Worm (Caenorhabditis elegans): ENCODE measurements around the gene srw-102.

Gene srw-102

DNA sequence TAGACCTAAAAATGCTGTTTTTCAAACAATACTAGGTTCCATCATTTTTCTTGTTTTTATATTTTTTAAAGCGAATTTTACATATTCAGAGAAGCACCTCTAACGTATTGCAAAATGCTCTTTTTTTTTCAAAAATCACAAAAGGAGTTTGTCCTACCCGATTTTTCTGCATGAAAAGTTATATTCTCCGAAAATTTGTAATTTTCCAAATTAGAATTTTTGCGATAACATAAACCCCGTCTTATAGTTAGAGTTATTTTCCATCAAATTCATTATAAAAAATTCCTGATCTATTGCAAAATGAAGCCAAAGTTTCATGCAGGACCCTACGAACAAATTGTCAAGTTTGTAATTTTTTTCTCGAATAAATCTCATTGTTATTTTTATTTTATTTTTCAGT lies 11.6 kb upstream of the srw-102 start, which contains the start of gene srw-99:
Gene srw-99, plus strand, starts transcription at position 301 of the 400 bp plus-strand sequence.
- no peak for TF ChIP-seq pat-9 (tag; optimal IDR thresholded peaks at IDR 0.05)
- TF ChIP-seq dve-1 (tag; optimal IDR thresholded peaks at IDR 0.05), result no peak
- no peak for TF ChIP-seq lim-6 (tag; optimal IDR thresholded peaks at IDR 0.05)
- TF ChIP-seq rnt-1 (tag; optimal IDR thresholded peaks at IDR 0.05), result no peak
- TF ChIP-seq sdc-2 (tag; optimal IDR thresholded peaks at IDR 0.05), result no peak
- TF ChIP-seq che-1 (tag; optimal IDR thresholded peaks at IDR 0.05), result no peak
- TF ChIP-seq sox-4 (tag; optimal IDR thresholded peaks at IDR 0.05), result no peak
- TF ChIP-seq T23F11.4 (GFP tag; optimal IDR thresholded peaks at IDR 0.05), result no peak
- TF ChIP-seq pros-1 (tag; optimal IDR thresholded peaks at IDR 0.05), result no peak
- TF ChIP-seq ceh-6 (GFP tag; optimal IDR thresholded peaks at IDR 0.05), result no peak
- TF ChIP-seq mec-3 (tag; optimal IDR thresholded peaks at IDR 0.05; ENCODE audit: borderline replicate concordance), result no peak
- no peak for TF ChIP-seq sox-2 (GFP tag; IDR thresholded peaks at IDR 0.05)
- TF ChIP-seq nhr-232 (tag; optimal IDR thresholded peaks at IDR 0.05), result no peak

DNA sequence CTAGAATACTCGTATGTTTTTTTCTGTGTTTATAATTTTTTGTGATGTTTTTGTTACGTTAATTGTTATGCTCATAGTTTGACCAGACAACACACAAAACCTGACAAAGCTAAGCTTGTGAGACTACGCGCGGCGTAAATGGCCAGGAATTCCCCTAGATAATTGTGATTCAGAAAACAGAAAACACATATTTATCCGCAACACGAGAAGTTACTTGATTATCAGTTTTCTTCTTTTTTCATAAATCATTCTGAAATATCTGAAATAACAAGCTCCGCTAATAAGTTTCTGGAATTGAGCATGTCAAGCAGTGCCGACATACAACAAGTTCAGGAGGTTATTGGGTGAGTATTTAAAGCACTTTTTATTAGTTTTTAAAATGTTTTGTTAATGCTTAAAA lies 9.1 kb upstream of the srw-102 start, which contains the start of gene srw-100:
Gene srw-100, plus strand, starts transcription at position 301 of the 400 bp plus-strand sequence.
- TF ChIP-seq che-1 (tag; optimal IDR thresholded peaks at IDR 0.05) (no peak), Y22D7AL.16 (tag; optimal IDR thresholded peaks at IDR 0.05) (no peak), ceh-6 (GFP tag; optimal IDR thresholded peaks at IDR 0.05) (no peak), pros-1 (tag; optimal IDR thresholded peaks at IDR 0.05) (no peak), ref-2 (tag; optimal IDR thresholded peaks at IDR 0.05) (no peak), nhr-11 (tag; optimal IDR thresholded peaks at IDR 0.05) (no peak), ceh-31 (tag; optimal IDR thresholded peaks at IDR 0.05) (no peak), C08G9.2 (tag; optimal IDR thresholded peaks at IDR 0.05) (no peak), elt-2 (tag; optimal IDR thresholded peaks at IDR 0.05) (no peak), dmd-4 (tag; optimal IDR thresholded peaks at IDR 0.05; ENCODE audit: borderline replicate concordance) (no peak), nfya-1 (tag; optimal IDR thresholded peaks at IDR 0.05) (no peak), unc-55 (GFP tag; optimal IDR thresholded peaks at IDR 0.05) (no peak), ceh-24 (tag; optimal IDR thresholded peaks at IDR 0.05) (no peak), ceh-14 (tag; optimal IDR thresholded peaks at IDR 0.05) (no peak), ceh-9 (tag; optimal IDR thresholded peaks at IDR 0.05) (no peak), pat-9 (tag; optimal IDR thresholded peaks at IDR 0.05) (no peak), ama-1 (optimal IDR thresholded peaks at IDR 0.05) (no peak), sox-2 (GFP tag; IDR thresholded peaks at IDR 0.05) (no peak), tbx-2 (tag; optimal IDR thresholded peaks at IDR 0.05) (no peak), unc-3 (GFP tag; conservative IDR thresholded peaks at IDR 0.05) (no peak), unc-3 (tag; optimal IDR thresholded peaks at IDR 0.05) (no peak)

DNA sequence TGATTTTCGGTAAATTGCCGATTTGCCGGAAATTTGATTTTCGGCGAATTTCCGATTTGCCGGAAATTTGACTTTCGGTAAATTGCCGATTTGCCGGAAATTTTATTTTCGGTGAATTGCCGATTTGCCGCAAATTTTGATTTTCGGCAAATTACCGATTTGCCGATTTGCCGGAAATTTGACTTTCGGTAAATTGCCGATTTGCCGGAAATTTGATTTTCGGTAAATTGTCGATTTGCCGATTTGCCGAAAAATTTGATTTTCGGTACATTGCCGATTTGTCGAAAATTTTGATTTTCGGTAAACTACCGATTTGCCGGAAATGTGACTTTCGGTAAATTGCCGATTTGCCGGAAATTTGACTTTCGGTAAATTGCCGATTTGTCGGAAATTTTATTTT lies 6.3 kb upstream of the srw-102 start:
- 0 out of 2 replicates have a peak, but pooled peaks have one; percentile 67 for TF ChIP-seq ceh-45 (GFP tag; IDR thresholded peaks at IDR 0.05)

DNA sequence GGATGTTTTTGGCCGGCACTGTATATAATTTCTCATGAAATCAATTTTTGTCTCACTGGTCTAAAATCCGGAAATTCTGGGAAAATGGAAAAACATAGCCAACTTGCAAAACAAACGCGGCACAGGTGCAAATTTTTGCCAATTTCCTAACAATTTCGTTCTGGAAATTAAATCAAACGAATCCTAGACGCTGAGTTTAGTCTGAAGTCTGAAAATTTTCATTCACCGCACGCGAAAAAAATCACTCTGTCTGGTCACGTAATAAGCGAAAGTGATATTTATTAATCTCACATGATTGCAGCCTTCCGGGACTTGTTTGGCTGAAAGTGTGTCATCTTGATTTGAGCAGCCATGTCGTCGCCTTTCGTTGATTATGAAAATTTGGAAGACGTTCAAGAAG lies 3.1 kb upstream of the srw-102 start, which contains the start of gene srw-103:
Gene srw-103, plus strand, starts transcription at position 301 of the 400 bp plus-strand sequence.
- TF ChIP-seq lim-6 (tag; optimal IDR thresholded peaks at IDR 0.05), result no peak
- TF ChIP-seq odd-2 (tag; optimal IDR thresholded peaks at IDR 0.05), result no peak
- TF ChIP-seq ceh-6 (GFP tag; optimal IDR thresholded peaks at IDR 0.05), result no peak
- no peak for TF ChIP-seq fkh-10 (GFP tag; optimal IDR thresholded peaks at IDR 0.05)
- TF ChIP-seq zip-5 (tag; optimal IDR thresholded peaks at IDR 0.05), result no peak
- TF ChIP-seq npax-4 (tag; optimal IDR thresholded peaks at IDR 0.05), result no peak
- no peak for TF ChIP-seq hlh-13 (GFP tag; optimal IDR thresholded peaks at IDR 0.05)
- no peak for TF ChIP-seq ceh-19 (GFP tag; optimal IDR thresholded peaks at IDR 0.05)
- TF ChIP-seq pros-1 (tag; optimal IDR thresholded peaks at IDR 0.05), result no peak
- no peak for TF ChIP-seq che-1 (tag; optimal IDR thresholded peaks at IDR 0.05)
- TF ChIP-seq gmeb-2 (tag; optimal IDR thresholded peaks at IDR 0.05), result no peak
- TF ChIP-seq ref-2 (tag; optimal IDR thresholded peaks at IDR 0.05), result no peak
- TF ChIP-seq K09A11.1 (tag; optimal IDR thresholded peaks at IDR 0.05; ENCODE audit: insufficient read depth), result no peak
- no peak for TF ChIP-seq fkh-6 (tag; optimal IDR thresholded peaks at IDR 0.05)
- no peak for TF ChIP-seq ceh-9 (tag; optimal IDR thresholded peaks at IDR 0.05)
- TF ChIP-seq unc-3 (GFP tag; conservative IDR thresholded peaks at IDR 0.05), result no peak
- TF ChIP-seq unc-3 (tag; optimal IDR thresholded peaks at IDR 0.05), result no peak
